Worm (Caenorhabditis elegans) whole organism, young adult: ENCODE results near the gene C54F6.20.
"Not testable (repeated sequence)": the region's sequence is repeated elsewhere in the genome, so short reads cannot be mapped to it uniquely, and the experiment has no call there.

Experiments used
- B0019.2 ChIP-seq: fragments of 200-800 bp; sonication (Bioruptor generic); conservative IDR thresholded peaks from 2 replicates; pipeline ENCODE4 v1.3.6; 2022; ENCODE audit warnings: missing genetic modification reagents, missing genetic modification characterization, missing compliant biosample characterization
- B0261.1 ChIP-seq: sonication (generic microtip); optimal IDR thresholded peaks from 2 replicates; lab custom pipeline; 2016; ENCODE audit warnings: mild to moderate bottlenecking, missing genetic modification characterization, moderate library complexity, missing compliant biosample characterization
- C17E4.6 ChIP-seq: fragments of 200-800 bp; sonication (Bioruptor generic); IDR thresholded peaks from 2 replicates; pipeline ENCODE4 v1.3.6; 2022; ENCODE audit warnings: missing genetic modification reagents, missing genetic modification characterization, missing compliant biosample characterization
- D2030.7 ChIP-seq: fragments of 200-800 bp; sonication (Bioruptor generic); IDR thresholded peaks from 2 replicates; pipeline ENCODE4 v1.3.6; 2022; ENCODE audit warnings: missing genetic modification reagents, missing genetic modification characterization, missing compliant biosample characterization
- F37B4.10 ChIP-seq: fragments of 200-800 bp; sonication (Bioruptor generic); IDR thresholded peaks from 2 replicates; pipeline ENCODE4 v1.3.6; 2022; ENCODE audit warnings: missing genetic modification characterization, missing compliant biosample characterization
- F39B2.1 ChIP-seq: fragments of 200-800 bp; sonication (Bioruptor generic); IDR thresholded peaks from 2 replicates; pipeline ENCODE4 v1.3.6; 2022; ENCODE audit warnings: missing genetic modification reagents, missing genetic modification characterization, missing compliant biosample characterization
- F52B5.7 ChIP-seq: sonication (generic microtip); optimal IDR thresholded peaks from 2 replicates; lab custom pipeline; 2016; ENCODE audit warnings: mild to moderate bottlenecking, missing genetic modification characterization, missing compliant biosample characterization
- F57A8.1 ChIP-seq: fragments of 200-800 bp; sonication (Bioruptor generic); optimal IDR thresholded peaks from 2 replicates; lab custom pipeline; 2018; ENCODE audit warnings: mild to moderate bottlenecking, missing genetic modification characterization, moderate library complexity, missing compliant biosample characterization
- T07F8.4 ChIP-seq: sonication (generic microtip); optimal IDR thresholded peaks from 2 replicates; lab custom pipeline; 2016; ENCODE audit warnings: mild to moderate bottlenecking, missing genetic modification characterization, moderate library complexity, missing compliant biosample characterization
- Y53F4B.3 ChIP-seq: fragments of 200-800 bp; sonication (Bioruptor generic); IDR thresholded peaks from 2 replicates; pipeline ENCODE4 v1.3.6; 2022; ENCODE audit warnings: missing genetic modification reagents, missing genetic modification characterization, missing compliant biosample characterization
- Y56A3A.18 ChIP-seq: fragments of 200-800 bp; sonication (Bioruptor generic); IDR thresholded peaks from 2 replicates; pipeline ENCODE4 v1.3.6; 2022; ENCODE audit warnings: missing genetic modification reagents, missing genetic modification characterization, missing compliant biosample characterization
- Y95B8A.8 ChIP-seq: fragments of 200-800 bp; sonication (Bioruptor generic); IDR thresholded peaks from 2 replicates; pipeline ENCODE4 v1.3.6; 2022; ENCODE audit warnings: missing genetic modification reagents, missing genetic modification characterization, missing compliant biosample characterization
- aptf-2 ChIP-seq: fragments of 200-800 bp; sonication (Bioruptor generic); conservative IDR thresholded peaks from 2 replicates; pipeline ENCODE4 v1.3.6; 2022; ENCODE audit warnings: missing genetic modification reagents, missing genetic modification characterization, missing compliant biosample characterization
- aptf-3 ChIP-seq: fragments of 200-800 bp; sonication (Bioruptor generic); IDR thresholded peaks from 2 replicates; pipeline ENCODE4 v1.3.6; 2022; ENCODE audit warnings: missing genetic modification characterization, missing compliant biosample characterization
- athp-1 ChIP-seq: sonication (generic microtip); optimal IDR thresholded peaks from 2 replicates; lab custom pipeline; 2017; ENCODE audit warnings: mild to moderate bottlenecking, missing genetic modification characterization, missing compliant biosample characterization
- attf-6 ChIP-seq: fragments of 200-800 bp; sonication (Bioruptor generic); IDR thresholded peaks from 2 replicates; pipeline ENCODE4 v1.3.6; 2022; ENCODE audit warnings: missing genetic modification reagents, missing genetic modification characterization, missing compliant biosample characterization
- bed-1 ChIP-seq: fragments of 200-800 bp; sonication (Bioruptor generic); IDR thresholded peaks from 2 replicates; pipeline ENCODE4 v1.3.6; 2022; ENCODE audit warnings: missing genetic modification reagents, missing genetic modification characterization, missing compliant biosample characterization
- bed-2 ChIP-seq: fragments of 200-800 bp; sonication (Bioruptor generic); IDR thresholded peaks from 2 replicates; pipeline ENCODE4 v1.3.6; 2022; ENCODE audit warnings: missing genetic modification reagents, missing genetic modification characterization, missing compliant biosample characterization
- cebp-1 ChIP-seq, 2 experiments: fragments of 200-800 bp in 1 of 2; sonication (Bioruptor generic) in 1 of 2; sonication (generic microtip) in 1 of 2; IDR thresholded peaks in 1 of 2; optimal IDR thresholded peaks in 1 of 2; 2 replicates each; pipeline versions ENCODE4 v1.3.6 to Lab custom; 2017 to 2022; ENCODE audit warnings: missing compliant biosample characterization in 2 of 2, missing genetic modification characterization in 2 of 2, mild to moderate bottlenecking in 1 of 2, missing genetic modification reagents in 1 of 2, moderate library complexity in 1 of 2
- cebp-2 ChIP-seq: fragments of 200-800 bp; sonication (Bioruptor generic); IDR thresholded peaks from 2 replicates; pipeline ENCODE4 v1.3.6; 2022; ENCODE audit warnings: missing genetic modification characterization, missing compliant biosample characterization
- ceh-100 ChIP-seq: fragments of 200-800 bp; sonication (Bioruptor generic); IDR thresholded peaks from 2 replicates; pipeline ENCODE4 v1.3.6; 2022; ENCODE audit warnings: missing genetic modification reagents, missing genetic modification characterization, missing compliant biosample characterization
- ceh-40 ChIP-seq: fragments of 200-800 bp; sonication (Bioruptor generic); IDR thresholded peaks from 2 replicates; pipeline ENCODE4 v1.3.6; 2022; ENCODE audit warnings: missing genetic modification characterization, missing compliant biosample characterization
- ceh-58 ChIP-seq: fragments of 200-800 bp; sonication (Bioruptor generic); IDR thresholded peaks from 2 replicates; pipeline ENCODE4 v1.3.6; 2022; ENCODE audit warnings: missing genetic modification characterization, missing compliant biosample characterization
- ceh-91 ChIP-seq: fragments of 200-800 bp; sonication (Bioruptor generic); IDR thresholded peaks from 2 replicates; pipeline ENCODE4 v1.3.6; 2022; ENCODE audit warnings: missing genetic modification reagents, missing genetic modification characterization, missing compliant biosample characterization
- die-1 ChIP-seq: sonication (generic microtip); optimal IDR thresholded peaks from 2 replicates; lab custom pipeline; 2016; ENCODE audit warnings: missing genotype, mild to moderate bottlenecking, missing genetic modification characterization, missing compliant biosample characterization
- him-1 ChIP-seq: sonication (generic microtip); optimal IDR thresholded peaks from 2 replicates; lab custom pipeline; 2016; ENCODE audit warnings: missing genotype, missing genetic modification reagents, missing genetic modification characterization, missing compliant biosample characterization
- hmg-1.2 ChIP-seq: fragments of 200-800 bp; sonication (Bioruptor generic); IDR thresholded peaks from 2 replicates; pipeline ENCODE4 v1.3.6; 2022; ENCODE audit warnings: missing genetic modification reagents, missing genetic modification characterization, missing compliant biosample characterization
- hmg-20 ChIP-seq: fragments of 200-800 bp; sonication (Bioruptor generic); IDR thresholded peaks from 2 replicates; pipeline ENCODE4 v1.3.6; 2022; ENCODE audit warnings: missing genetic modification reagents, missing genetic modification characterization, missing compliant biosample characterization
- let-526 ChIP-seq: fragments of 200-800 bp; sonication (Bioruptor generic); IDR thresholded peaks from 2 replicates; pipeline ENCODE4 v1.3.6; 2022; ENCODE audit warnings: missing genetic modification reagents, missing genetic modification characterization, missing compliant biosample characterization
- lin-26 ChIP-seq: fragments of 200-800 bp; sonication (Bioruptor generic); IDR thresholded peaks from 2 replicates; pipeline ENCODE4 v1.3.6; 2022; ENCODE audit warnings: missing genetic modification reagents, missing genetic modification characterization, missing compliant biosample characterization
- madf-3 ChIP-seq: fragments of 200-800 bp; sonication (Bioruptor generic); IDR thresholded peaks from 2 replicates; pipeline ENCODE4 v1.3.6; 2022; ENCODE audit warnings: missing genetic modification reagents, missing genetic modification characterization, missing compliant biosample characterization
- madf-8 ChIP-seq: fragments of 200-800 bp; sonication (Bioruptor generic); conservative IDR thresholded peaks from 2 replicates; pipeline ENCODE4 v1.3.6; 2022; ENCODE audit warnings: missing genetic modification reagents, missing genetic modification characterization, missing compliant biosample characterization
- mcd-1 ChIP-seq: fragments of 200-800 bp; sonication (Bioruptor generic); IDR thresholded peaks from 2 replicates; pipeline ENCODE4 v1.3.6; 2022; ENCODE audit warnings: missing genetic modification reagents, missing genetic modification characterization, missing compliant biosample characterization
- mxl-1 ChIP-seq: sonication (generic microtip); optimal IDR thresholded peaks from 2 replicates; lab custom pipeline; 2016; ENCODE audit warnings: missing genetic modification characterization, missing compliant biosample characterization
- nfya-2 ChIP-seq: fragments of 200-800 bp; sonication (Bioruptor generic); IDR thresholded peaks from 2 replicates; pipeline ENCODE4 v1.3.6; 2022; ENCODE audit warnings: missing genetic modification reagents, missing genetic modification characterization, missing compliant biosample characterization
- nhr-80 ChIP-seq: sonication (generic microtip); optimal IDR thresholded peaks from 2 replicates; lab custom pipeline; 2016; ENCODE audit warnings: missing genetic modification characterization, missing compliant biosample characterization
- nhr-90 ChIP-seq: sonication (generic microtip); optimal IDR thresholded peaks from 2 replicates; lab custom pipeline; 2016; ENCODE audit warnings: missing genotype, mild to moderate bottlenecking, missing genetic modification characterization, missing compliant biosample characterization
- rcor-1 ChIP-seq: fragments of 200-800 bp; sonication (Bioruptor generic); IDR thresholded peaks from 2 replicates; pipeline ENCODE4 v1.3.6; 2022; ENCODE audit warnings: missing genetic modification reagents, missing genetic modification characterization, missing compliant biosample characterization
- rpc-1 ChIP-seq, 2 experiments: fragments of 150-350 bp in 1 of 2; sonication (generic microtip) in 1 of 2; optimal IDR thresholded peaks; 2 replicates each; lab custom pipeline; 2014 to 2018; ENCODE audit warnings: missing biosample characterization in 1 of 2, missing genetic modification characterization in 1 of 2, missing genetic modification reagents in 1 of 2, missing genotype in 1 of 2
- sea-2 ChIP-seq: fragments of 200-800 bp; sonication (Bioruptor generic); IDR thresholded peaks from 2 replicates; pipeline ENCODE4 v1.3.6; 2022; ENCODE audit warnings: missing genetic modification characterization, missing compliant biosample characterization
- tbp1 ChIP-seq: fragments of 200-800 bp; sonication (Bioruptor generic); optimal IDR thresholded peaks from 2 replicates; lab custom pipeline; 2018; ENCODE audit warnings: mild to moderate bottlenecking, missing genetic modification characterization, missing compliant biosample characterization
- ztf-18 ChIP-seq: sonication (generic microtip); optimal IDR thresholded peaks from 2 replicates; lab custom pipeline; 2016; ENCODE audit warnings: missing genotype, mild to moderate bottlenecking, missing genetic modification characterization, missing compliant biosample characterization
- ztf-22 ChIP-seq: fragments of 200-800 bp; sonication (Bioruptor generic); optimal IDR thresholded peaks from 2 replicates; lab custom pipeline; 2018; ENCODE audit warnings: mild to moderate bottlenecking, missing genetic modification characterization, moderate library complexity, missing compliant biosample characterization
- ztf-25 ChIP-seq: fragments of 200-800 bp; sonication (Bioruptor generic); IDR thresholded peaks from 2 replicates; pipeline ENCODE4 v1.3.6; 2022; ENCODE audit warnings: missing genetic modification reagents, missing genetic modification characterization, missing compliant biosample characterization
- ztf-28 ChIP-seq: fragments of 200-800 bp; sonication (Bioruptor generic); IDR thresholded peaks from 2 replicates; pipeline ENCODE4 v1.3.6; 2022; ENCODE audit warnings: missing genetic modification reagents, missing genetic modification characterization, missing compliant biosample characterization

C54F6.20 gene

ce11 chrV:7548017-7548416 lies 23.5 kb downstream of the C54F6.20 start:
- TF ChIP-seq F57A8.1 (GFP tag; lab: Kevin White, UChicago) (no peak), nhr-80 (peak; percentile 21)
- TF ChIP-seq, all 124 proteins: peak for 1

ce11 chrV:7548499-7548898 lies 24.0 kb downstream of the C54F6.20 start:
- TF ChIP-seq F39B2.1 (GFP tag; lab: Robert Waterston, UW): 0 out of 2 replicates have a peak, but pooled peaks have one; percentile 38
- TF ChIP-seq ztf-25 (GFP tag; lab: Robert Waterston, UW): peak; percentile 74; the same call in 1 of the 2 replicates
- TF ChIP-seq hmg-20 (GFP tag; lab: Robert Waterston, UW): peak; percentile 36; the same call in 1 of the 2 replicates
- peak; percentile 81; the same call in 1 of the 2 replicates for TF ChIP-seq ceh-58 (GFP tag; lab: Robert Waterston, UW)
- TF ChIP-seq nfya-2 (GFP tag; lab: Robert Waterston, UW): 0 out of 2 replicates have a peak, but pooled peaks have one; percentile 23
- peak; percentile 70 for TF ChIP-seq C17E4.6 (GFP tag; lab: Robert Waterston, UW)
- TF ChIP-seq attf-6: peak; percentile 49
- TF ChIP-seq B0261.1 (tag; lab: Kevin White, UChicago): peak; percentile 62
- TF ChIP-seq bed-1 (GFP tag; lab: Robert Waterston, UW): peak; percentile 84; the same call in 1 of the 2 replicates
- peak; percentile 45 for TF ChIP-seq him-1 (tag; lab: Kevin White, UChicago)
- TF ChIP-seq hmg-1.2 (GFP tag; lab: Robert Waterston, UW): peak; percentile 57
- peak; percentile 91 for TF ChIP-seq Y56A3A.18 (GFP tag; lab: Robert Waterston, UW)
- TF ChIP-seq madf-8: peak; percentile 43
- TF ChIP-seq die-1 (tag; lab: Kevin White, UChicago): peak; percentile 59
- 0 out of 2 replicates have a peak, but pooled peaks have one; percentile 11 for TF ChIP-seq F37B4.10 (GFP tag; lab: Robert Waterston, UW)
- TF ChIP-seq aptf-2 (GFP tag; lab: Robert Waterston, UW): peak; percentile 78
- peak; percentile 53; the same call in 1 of the 2 replicates for TF ChIP-seq B0019.2 (GFP tag; lab: Robert Waterston, UW)
- TF ChIP-seq cebp-2: 0 out of 2 replicates have a peak, but pooled peaks have one; percentile 71
- peak; percentile 85 for TF ChIP-seq tbp1 (GFP tag; lab: Kevin White, UChicago)
- TF ChIP-seq sea-2: peak; percentile 51; the same call in 1 of the 2 replicates
- TF ChIP-seq aptf-3 (GFP tag; lab: Robert Waterston, UW): peak; percentile 93
- TF ChIP-seq cebp-1 (GFP tag; IDR thresholded peaks at IDR 0.05; lab: Robert Waterston, UW): peak; percentile 36; the same call in 1 of the 2 replicates
- not testable (repeated sequence) for TF ChIP-seq cebp-1 (tag; optimal IDR thresholded peaks at IDR 0.05; lab: Kevin White, UChicago)
- TF ChIP-seq let-526 (GFP tag; lab: Robert Waterston, UW): peak; percentile 72; the same call in 1 of the 2 replicates
- TF ChIP-seq ceh-40 (GFP tag; lab: Robert Waterston, UW): peak; percentile 77; the same call in 1 of the 2 replicates
- TF ChIP-seq ztf-28 (GFP tag; lab: Robert Waterston, UW): peak; percentile 71; the same call in 1 of the 2 replicates
- peak; percentile 62; the same call in 1 of the 2 replicates for TF ChIP-seq Y53F4B.3
- peak; percentile 53 for TF ChIP-seq rpc-1 (optimal IDR thresholded peaks at IDR 0.05; lab: Kevin White, UChicago)
- TF ChIP-seq rpc-1 (tag; optimal IDR thresholded peaks at IDR 0.05; lab: Kevin White, UChicago): peak; percentile 73
- TF ChIP-seq F52B5.7 (tag; lab: Kevin White, UChicago): peak; percentile 50
- TF ChIP-seq mxl-1 (tag; lab: Kevin White, UChicago): peak; percentile 47
- TF ChIP-seq ceh-100 (GFP tag; lab: Robert Waterston, UW): peak; percentile 27; the same call in 1 of the 2 replicates
- TF ChIP-seq ztf-22: peak; percentile 10
- TF ChIP-seq madf-3 (GFP tag; lab: Robert Waterston, UW): peak; percentile 63; the same call in 1 of the 2 replicates
- peak; percentile 43 for TF ChIP-seq T07F8.4 (tag; lab: Kevin White, UChicago)
- TF ChIP-seq bed-2 (GFP tag; lab: Robert Waterston, UW): peak; percentile 66; the same call in 1 of the 2 replicates
- peak; percentile 87 for TF ChIP-seq D2030.7 (GFP tag; lab: Robert Waterston, UW)
- peak; percentile 97 for TF ChIP-seq lin-26
- TF ChIP-seq ztf-18 (tag; lab: Kevin White, UChicago): peak; percentile 30
- peak; percentile 67 for TF ChIP-seq mcd-1 (GFP tag; lab: Robert Waterston, UW)
- peak; percentile 47 for TF ChIP-seq athp-1 (tag; lab: Kevin White, UChicago)
- TF ChIP-seq nhr-90: peak; percentile 58
- peak; percentile 47; the same call in 1 of the 2 replicates for TF ChIP-seq ceh-91 (GFP tag; lab: Robert Waterston, UW)
- TF ChIP-seq Y95B8A.8 (GFP tag; lab: Robert Waterston, UW): peak; percentile 73
- TF ChIP-seq rcor-1 (GFP tag; lab: Robert Waterston, UW): peak; percentile 78
